Worm (Caenorhabditis elegans): ENCODE data around the gene iglr-2.

DNA sequence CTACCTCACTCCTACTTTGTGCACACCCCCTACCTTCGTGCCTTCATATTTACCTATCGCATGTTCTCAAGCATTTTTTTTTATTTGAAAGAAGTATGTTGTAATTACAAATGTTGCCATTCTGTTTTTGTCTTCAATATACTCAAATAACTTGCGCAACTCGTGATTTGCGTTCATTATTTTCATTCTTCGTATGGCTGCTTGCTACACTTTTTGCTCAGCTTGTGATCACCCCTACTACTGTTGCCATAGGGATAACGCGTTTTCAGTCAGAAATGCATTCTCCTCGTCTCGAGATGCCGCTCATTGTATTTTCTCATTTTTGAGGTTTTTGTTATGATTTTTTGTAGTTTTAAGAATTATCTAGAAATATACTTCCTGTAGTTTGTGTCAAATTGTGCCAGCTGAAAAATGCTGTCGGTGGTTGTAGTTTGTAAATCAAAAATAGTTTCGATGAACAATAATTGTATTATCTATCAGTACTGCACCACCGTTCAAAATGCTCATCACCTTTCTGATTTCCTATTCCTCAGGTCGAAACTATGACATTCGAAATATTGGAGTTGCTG is 8.4 kb downstream of the iglr-2 start, which contains the start of gene F10E9.1:
- TF ChIP-seq hrde-1 (tag; optimal IDR thresholded peaks at IDR 0.05; ENCODE audit: borderline replicate concordance) (no peak), unc-130 (GFP tag; optimal IDR thresholded peaks at IDR 0.05) (no peak), dox-1 (GFP tag; IDR thresholded peaks at IDR 0.05) (no peak), rcor-1 (GFP tag; IDR thresholded peaks at IDR 0.05) (no peak), unc-62 (GFP tag; optimal IDR thresholded peaks at IDR 0.05) (no peak), madf-6 (GFP tag; IDR thresholded peaks at IDR 0.05) (no peak), sptf-2 (GFP tag; optimal IDR thresholded peaks at IDR 0.05) (no peak), dpff-1 (tag; optimal IDR thresholded peaks at IDR 0.05) (no peak), mcd-1 (GFP tag; IDR thresholded peaks at IDR 0.05) (no peak), F57C9.4 (tag; optimal IDR thresholded peaks at IDR 0.05) (no peak), B0019.2 (GFP tag; conservative IDR thresholded peaks at IDR 0.05) (no peak)

Data from whole organism, young adult.